Worm (Caenorhabditis elegans): Measurements from ENCODE around the gene R193.2.

DNA sequence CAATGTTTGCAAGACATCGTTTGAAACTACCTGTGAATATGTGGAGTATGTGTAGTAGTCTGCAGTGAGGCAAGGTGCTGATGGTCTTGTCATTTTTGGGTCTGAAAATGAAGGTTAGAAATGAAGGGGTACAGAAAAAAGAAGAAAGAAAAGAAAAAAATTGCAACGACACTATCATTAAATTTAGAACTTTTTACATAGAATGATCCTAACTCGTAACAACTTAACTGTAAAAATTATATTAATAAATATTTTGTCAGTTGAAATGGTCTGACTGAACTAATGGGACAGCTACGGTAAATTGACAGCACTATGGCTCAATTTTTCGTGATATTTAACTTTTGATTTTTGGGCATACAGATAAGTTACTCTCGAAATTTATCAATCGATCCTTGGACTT lies 29.1 kb downstream of the R193.2 start, which contains the start of gene C05D9.7:
- TF ChIP-seq him-1 (tag; optimal IDR thresholded peaks at IDR 0.05): no peak
- TF ChIP-seq dao-5 (tag; optimal IDR thresholded peaks at IDR 0.05): no peak

All from whole organism, L4/young adult.